Fruit fly (Drosophila melanogaster) whole organism, embryonic: ENCODE data around the gene CG9150.

Experiments used
- CG11696 ChIP-seq: fragments of 200-800 bp; sonication (Bioruptor generic); IDR thresholded peaks from 2 replicates; pipeline ENCODE4 v1.3.6; 2022; ENCODE audit warnings: missing biosample characterization, missing genetic modification characterization
- CG12104 ChIP-seq: fragments of 200-800 bp; sonication (Bioruptor generic); optimal IDR thresholded peaks from 3 replicates; lab custom pipeline; 2016; ENCODE audit warnings: missing biosample characterization, missing genetic modification characterization
- CG12391 ChIP-seq: fragments of 200-800 bp; sonication (Bioruptor generic); optimal IDR thresholded peaks from 3 replicates; lab custom pipeline; 2018; ENCODE audit warnings: missing biosample characterization, mild to moderate bottlenecking, missing genetic modification characterization, moderate library complexity
- CG12659 ChIP-seq: fragments of 200-800 bp; sonication (Bioruptor generic); optimal IDR thresholded peaks from 3 replicates; lab custom pipeline; 2017; ENCODE audit warnings: mild to moderate bottlenecking, missing biosample characterization, missing genetic modification reagents, missing genetic modification characterization
- CG15696 ChIP-seq: fragments of 200-800 bp; sonication (Bioruptor generic); optimal IDR thresholded peaks from 2 replicates; lab custom pipeline; 2019; ENCODE audit warnings: missing biosample characterization, mild to moderate bottlenecking, missing genetic modification characterization, moderate library complexity
- CG1603 ChIP-seq: fragments of 200-800 bp; sonication (Bioruptor generic); optimal IDR thresholded peaks from 2 replicates; lab custom pipeline; 2019; ENCODE audit warnings: missing biosample characterization, mild to moderate bottlenecking, missing genetic modification characterization, moderate library complexity
- CG1647 ChIP-seq: fragments of 200-800 bp; sonication (Bioruptor generic); optimal IDR thresholded peaks from 3 replicates; lab custom pipeline; 2016; ENCODE audit warnings: missing biosample characterization, missing genetic modification characterization
- CG17361 ChIP-seq: fragments of 200-800 bp; sonication (Bioruptor generic); IDR thresholded peaks from 3 replicates; pipeline ENCODE4 v1.3.6; 2022; ENCODE audit warnings: missing biosample characterization, missing genetic modification characterization
- CG2678 ChIP-seq: fragments of 200-800 bp; sonication (Bioruptor generic); optimal IDR thresholded peaks from 3 replicates; lab custom pipeline; 2019; ENCODE audit warnings: missing biosample characterization, mild to moderate bottlenecking, missing genetic modification characterization, moderate library complexity
- CG30403 ChIP-seq: fragments of 200-800 bp; sonication (Bioruptor generic); optimal IDR thresholded peaks from 3 replicates; lab custom pipeline; 2016; ENCODE audit warnings: missing biosample characterization, missing genetic modification characterization
- CG31441 ChIP-seq: fragments of 200-800 bp; sonication (Bioruptor generic); IDR thresholded peaks from 2 replicates; pipeline ENCODE4 v1.3.6; 2022; ENCODE audit warnings: missing biosample characterization, missing genetic modification characterization
- CG3407 ChIP-seq: fragments of 200-800 bp; sonication (Bioruptor generic); optimal IDR thresholded peaks from 2 replicates; lab custom pipeline; 2018; ENCODE audit warnings: missing biosample characterization, mild to moderate bottlenecking, missing genetic modification characterization
- CG4282 ChIP-seq: fragments of 200-800 bp; sonication (Bioruptor generic); optimal IDR thresholded peaks from 2 replicates; lab custom pipeline; 2016; ENCODE audit warnings: missing biosample characterization, missing genetic modification characterization
- CG6175 ChIP-seq: fragments of 200-800 bp; sonication (Bioruptor generic); IDR thresholded peaks from 3 replicates; pipeline ENCODE4 v1.3.6; 2022; ENCODE audit warnings: missing biosample characterization, missing genetic modification characterization
- CG6683 ChIP-seq: fragments of 200-800 bp; sonication (Bioruptor generic); optimal IDR thresholded peaks from 2 replicates; lab custom pipeline; 2017; ENCODE audit warnings: missing biosample characterization, mild to moderate bottlenecking, missing genetic modification characterization, missing genetic modification reagents
- CG6791 ChIP-seq: fragments of 200-800 bp; sonication (Bioruptor generic); IDR thresholded peaks from 3 replicates; pipeline ENCODE4 v1.3.6; 2022; ENCODE audit warnings: missing biosample characterization, missing genetic modification characterization; ENCODE audit not compliant: partially characterized antibody
- CG7372 ChIP-seq: fragments of 200-800 bp; sonication (Bioruptor generic); IDR thresholded peaks from 2 replicates; pipeline ENCODE4 v1.3.6; 2022; ENCODE audit warnings: missing biosample characterization, missing genetic modification characterization
- CG7786 ChIP-seq: fragments of 200-800 bp; sonication (Bioruptor generic); optimal IDR thresholded peaks from 2 replicates; lab custom pipeline; 2016; ENCODE audit warnings: missing biosample characterization, missing genetic modification characterization
- CG7839 ChIP-seq: fragments of 200-800 bp; sonication (Bioruptor generic); optimal IDR thresholded peaks from 3 replicates; lab custom pipeline; 2018; ENCODE audit warnings: missing biosample characterization, mild to moderate bottlenecking, missing genetic modification characterization, moderate library complexity
- CG8281 ChIP-seq: fragments of 200-800 bp; sonication (Bioruptor generic); optimal IDR thresholded peaks from 2 replicates; lab custom pipeline; 2018; ENCODE audit warnings: missing biosample characterization, mild to moderate bottlenecking, missing genetic modification characterization, moderate library complexity
- CG9215 ChIP-seq: fragments of 200-800 bp; sonication (Bioruptor generic); IDR thresholded peaks from 2 replicates; pipeline ENCODE4 v1.3.6; 2022; ENCODE audit warnings: missing biosample characterization, missing genetic modification characterization
- CG9817 ChIP-seq: fragments of 200-800 bp; sonication (Bioruptor generic); optimal IDR thresholded peaks from 2 replicates; lab custom pipeline; 2018; ENCODE audit warnings: missing biosample characterization, mild to moderate bottlenecking, missing genetic modification characterization, moderate library complexity
- CTCF ChIP-seq: fragments of 200-800 bp; sonication (Bioruptor generic); optimal IDR thresholded peaks from 2 replicates; lab custom pipeline; 2017; ENCODE audit warnings: missing biosample characterization, mild to moderate bottlenecking, missing genetic modification characterization, moderate library complexity
- E2f2 ChIP-seq: fragments of 200-800 bp; sonication (Bioruptor generic); IDR thresholded peaks from 2 replicates; pipeline ENCODE4 v1.3.6; 2022; ENCODE audit warnings: missing biosample characterization, missing genetic modification characterization
- Elba2 ChIP-seq: fragments of 200-800 bp; sonication (Bioruptor generic); optimal IDR thresholded peaks from 3 replicates; lab custom pipeline; 2016; ENCODE audit warnings: missing biosample characterization, missing genetic modification characterization
- HLH54F ChIP-seq: fragments of 200-800 bp; sonication (Bioruptor generic); optimal IDR thresholded peaks from 3 replicates; lab custom pipeline; 2016; ENCODE audit warnings: missing biosample characterization, missing genetic modification characterization
- Hmr ChIP-seq: fragments of 200-800 bp; sonication (Bioruptor generic); optimal IDR thresholded peaks from 3 replicates; lab custom pipeline; 2017; ENCODE audit warnings: mild to moderate bottlenecking, missing biosample characterization, missing genetic modification reagents, missing genetic modification characterization
- Kr ChIP-seq: fragments of 200-800 bp; sonication (Bioruptor generic); optimal IDR thresholded peaks from 2 replicates; lab custom pipeline; 2017; ENCODE audit warnings: missing biosample characterization, mild to moderate bottlenecking, missing genetic modification characterization
- Meics ChIP-seq: fragments of 200-800 bp; sonication (Bioruptor generic); optimal IDR thresholded peaks from 2 replicates; lab custom pipeline; 2017; ENCODE audit warnings: missing biosample characterization, mild to moderate bottlenecking, missing genetic modification characterization
- NC2β ChIP-seq: fragments of 200-800 bp; sonication (Bioruptor generic); optimal IDR thresholded peaks from 2 replicates; lab custom pipeline; 2016; ENCODE audit warnings: missing biosample characterization, missing genetic modification characterization
- Nf-YB ChIP-seq: fragments of 200-800 bp; sonication (Bioruptor generic); optimal IDR thresholded peaks from 3 replicates; lab custom pipeline; 2019; ENCODE audit warnings: missing biosample characterization, mild to moderate bottlenecking, missing genetic modification characterization, moderate library complexity
- Rfx ChIP-seq: fragments of 200-800 bp; sonication (Bioruptor generic); IDR thresholded peaks from 2 replicates; pipeline ENCODE4 v1.3.6; 2022; ENCODE audit warnings: missing biosample characterization, missing genetic modification characterization
- Rx ChIP-seq: fragments of 200-800 bp; sonication (Bioruptor generic); IDR thresholded peaks from 2 replicates; pipeline ENCODE4 v1.3.6; 2022; ENCODE audit warnings: missing biosample characterization, missing genetic modification characterization
- Side ChIP-seq: fragments of 200-800 bp; sonication (Bioruptor generic); optimal IDR thresholded peaks from 2 replicates; lab custom pipeline; 2016; ENCODE audit warnings: missing biosample characterization, missing genetic modification characterization
- az2 ChIP-seq: fragments of 200-800 bp; sonication (Bioruptor generic); optimal IDR thresholded peaks from 3 replicates; lab custom pipeline; 2016; ENCODE audit warnings: missing biosample characterization, missing genetic modification characterization
- caup ChIP-seq: fragments of 200-800 bp; sonication (Bioruptor generic); optimal IDR thresholded peaks from 3 replicates; lab custom pipeline; 2017; ENCODE audit warnings: missing biosample characterization, mild to moderate bottlenecking, missing genetic modification characterization, moderate library complexity; ENCODE audit not compliant: severe bottlenecking
- chm ChIP-seq: fragments of 200-800 bp; sonication (Bioruptor generic); IDR thresholded peaks from 2 replicates; pipeline ENCODE4 v1.3.6; 2022; ENCODE audit warnings: missing biosample characterization, missing genetic modification characterization
- dm ChIP-seq: fragments of 200-800 bp; sonication (Bioruptor generic); optimal IDR thresholded peaks from 3 replicates; lab custom pipeline; 2016; ENCODE audit warnings: missing biosample characterization, missing genetic modification characterization
- fd3F ChIP-seq: fragments of 200-800 bp; sonication (Bioruptor generic); optimal IDR thresholded peaks from 2 replicates; lab custom pipeline; 2018; ENCODE audit warnings: missing biosample characterization, mild to moderate bottlenecking, missing genetic modification characterization, moderate library complexity
- grau ChIP-seq: fragments of 200-800 bp; optimal IDR thresholded peaks from 3 replicates; lab custom pipeline; 2019; ENCODE audit warnings: missing biosample characterization, mild to moderate bottlenecking, missing genetic modification characterization, moderate library complexity
- ind ChIP-seq: fragments of 200-800 bp; sonication (Bioruptor generic); optimal IDR thresholded peaks from 3 replicates; lab custom pipeline; 2016; ENCODE audit warnings: missing biosample characterization, missing genetic modification characterization
- mam ChIP-seq: fragments of 200-800 bp; sonication (Bioruptor generic); optimal IDR thresholded peaks from 3 replicates; lab custom pipeline; 2016; ENCODE audit warnings: missing biosample characterization, missing genetic modification characterization
- pzg ChIP-seq: fragments of 200-800 bp; sonication (Bioruptor generic); optimal IDR thresholded peaks from 3 replicates; lab custom pipeline; 2018; ENCODE audit warnings: missing biosample characterization, mild to moderate bottlenecking, missing genetic modification characterization, moderate library complexity
- ranshi ChIP-seq: fragments of 200-800 bp; sonication (Bioruptor generic); IDR thresholded peaks from 2 replicates; pipeline ENCODE4 v1.3.6; 2022; ENCODE audit warnings: missing biosample characterization, missing genetic modification characterization
- row ChIP-seq: fragments of 200-800 bp; sonication (Bioruptor generic); IDR thresholded peaks from 3 replicates; pipeline ENCODE4 v1.3.6; 2022; ENCODE audit warnings: missing biosample characterization, missing genetic modification characterization
- shn ChIP-seq: fragments of 200-800 bp; sonication (Bioruptor generic); optimal IDR thresholded peaks from 3 replicates; lab custom pipeline; 2016; ENCODE audit warnings: missing biosample characterization, missing genetic modification characterization
- slou ChIP-seq: fragments of 200-800 bp; sonication (Bioruptor generic); optimal IDR thresholded peaks from 3 replicates; lab custom pipeline; 2016; ENCODE audit warnings: missing biosample characterization, missing genetic modification characterization
- sug ChIP-seq: fragments of 200-800 bp; optimal IDR thresholded peaks from 2 replicates; lab custom pipeline; 2019; ENCODE audit warnings: missing biosample characterization, mild to moderate bottlenecking, missing genetic modification characterization, moderate library complexity
- tio ChIP-seq: fragments of 200-800 bp; sonication (Bioruptor generic); optimal IDR thresholded peaks from 2 replicates; lab custom pipeline; 2017; ENCODE audit warnings: missing biosample characterization, missing genetic modification characterization, inconsistent platforms
- vnd ChIP-seq: fragments of 200-800 bp; sonication (Bioruptor generic); IDR thresholded peaks from 3 replicates; pipeline ENCODE4 v1.3.6; 2022; ENCODE audit warnings: missing biosample characterization, missing genetic modification characterization; ENCODE audit not compliant: partially characterized antibody

CG9150 gene

dm6 chr2L:6045972-6046718, 22.2 kb downstream of the CG9150 start, which contains the start of gene Pfas (continued):
- TF ChIP-seq CG4282 (GFP tag; lab: Kevin White, UChicago), result peak; percentile 27
- TF ChIP-seq CG6175, result no peak
- TF ChIP-seq Side (GFP tag; lab: Kevin White, UChicago), result peak; percentile 50
- peak; percentile 63 for TF ChIP-seq grau (tag; lab: Kevin White, UChicago)
- TF ChIP-seq CG7786 (GFP tag; lab: Kevin White, UChicago), result peak; percentile 56
- peak; percentile 82 for TF ChIP-seq row (GFP tag; lab: Robert Waterston, UW)
- no peak for TF ChIP-seq CG15696 (tag; lab: Kevin White, UChicago)
- TF ChIP-seq shn, result peak; percentile 44
- no peak for TF ChIP-seq Nf-YB
- TF ChIP-seq slou, result no peak
- TF ChIP-seq CG2678 (tag; lab: Kevin White, UChicago), result peak; percentile 80
- TF ChIP-seq tio, result no peak
- peak; percentile 64 for TF ChIP-seq ranshi (GFP tag; lab: Robert Waterston, UW)
- TF ChIP-seq Kr (GFP tag; lab: Kevin White, UChicago), result no peak
- TF ChIP-seq CG12104, result peak; percentile 16
- peak; percentile 82 for TF ChIP-seq E2f2 (GFP tag; lab: Robert Waterston, UW)
- TF ChIP-seq CG11696 (GFP tag; lab: Robert Waterston, UW), result no peak
- peak; percentile 55 for TF ChIP-seq CG6683 (GFP tag; lab: Kevin White, UChicago)
- peak; percentile 65 for TF ChIP-seq pzg
- peak; percentile 39 for TF ChIP-seq dm (GFP tag; lab: Kevin White, UChicago)
- TF ChIP-seq NC2β (GFP tag; lab: Kevin White, UChicago), result peak; percentile 12
- TF ChIP-seq mam (GFP tag; lab: Kevin White, UChicago), result peak; percentile 67
- peak; percentile 70 for TF ChIP-seq CG12659 (GFP tag; lab: Kevin White, UChicago)
- TF ChIP-seq vnd (GFP tag; lab: Robert Waterston, UW), result no peak
- peak; percentile 31 for TF ChIP-seq CG9817 (tag; lab: Kevin White, UChicago)
- peak; percentile 68 for TF ChIP-seq sug (tag; lab: Kevin White, UChicago)
- TF ChIP-seq CG7839 (tag; lab: Kevin White, UChicago), result peak; percentile 55
- TF ChIP-seq HLH54F (GFP tag; lab: Kevin White, UChicago), result peak; percentile 72
- peak; percentile 42 for TF ChIP-seq az2 (GFP tag; lab: Kevin White, UChicago)
- TF ChIP-seq CG9215 (GFP tag; lab: Robert Waterston, UW), result peak; percentile 23; the same call in 1 of the 2 replicates
- TF ChIP-seq CG7372, result 0 out of 2 replicates have a peak, but pooled peaks have one; percentile 26
- no peak for TF ChIP-seq fd3F (GFP tag; lab: Kevin White, UChicago)
- TF ChIP-seq CG30403, result peak; percentile 66
- TF ChIP-seq Rfx (GFP tag; lab: Robert Waterston, UW), result peak; percentile 77
- TF ChIP-seq CG12391 (tag; lab: Kevin White, UChicago), result peak; percentile 50
- peak; percentile 75 for TF ChIP-seq Meics (GFP tag; lab: Kevin White, UChicago)
- no peak for TF ChIP-seq CG31441
- peak; percentile 6 for TF ChIP-seq CG3407 (GFP tag; lab: Kevin White, UChicago)
- TF ChIP-seq ind (GFP tag; lab: Kevin White, UChicago), result peak; percentile 55
- peak; percentile 58 for TF ChIP-seq CG1603 (tag; lab: Kevin White, UChicago)
- no peak for TF ChIP-seq CG6791 (GFP tag; lab: Robert Waterston, UW)
- TF ChIP-seq caup (GFP tag; lab: Kevin White, UChicago), result peak; percentile 79
- peak; percentile 80 for TF ChIP-seq Hmr
- TF ChIP-seq Rx (GFP tag; lab: Robert Waterston, UW), result no peak
- peak; percentile 61 for TF ChIP-seq CG1647
- no peak; the same call in 2 of the 3 replicates for TF ChIP-seq CG17361 (GFP tag; lab: Robert Waterston, UW)
- peak; percentile 38; the same call in 1 of the 2 replicates for TF ChIP-seq chm (GFP tag; lab: Robert Waterston, UW)
- no peak for TF ChIP-seq Elba2 (GFP tag; lab: Kevin White, UChicago)
- peak; percentile 7 for TF ChIP-seq CTCF (GFP tag; lab: Kevin White, UChicago)
- no peak for TF ChIP-seq CG8281 (tag; lab: Kevin White, UChicago)
